Fruit fly (Drosophila melanogaster) whole organism, wandering third instar larva: Measurements from ENCODE around the gene RpL13A.

Experiments
- Abd-B ChIP-seq: fragments of >200 bp; optimal IDR thresholded peaks from 2 replicates; lab custom pipeline; 2017; ENCODE audit warnings: missing biosample characterization, missing genetic modification characterization
- CG32264 ChIP-seq: fragments of 200-800 bp; sonication (Bioruptor generic); optimal IDR thresholded peaks from 2 replicates; lab custom pipeline; 2016; ENCODE audit warnings: missing biosample characterization, missing genetic modification characterization
- CG9705 ChIP-seq: fragments of 200-800 bp; sonication (Bioruptor generic); optimal IDR thresholded peaks from 2 replicates; lab custom pipeline; 2018; ENCODE audit warnings: missing biosample characterization, mild to moderate bottlenecking, missing genetic modification characterization
- Dfd ChIP-seq: fragments of >200 bp; optimal IDR thresholded peaks from 2 replicates; lab custom pipeline; 2017; ENCODE audit warnings: missing biosample characterization, missing genetic modification characterization
- Dif ChIP-seq: fragments of 200-275, 200-300 bp; sonication (Bioruptor generic); optimal IDR thresholded peaks from 2 replicates; lab custom pipeline; 2018; ENCODE audit warnings: missing biosample characterization, missing genetic modification characterization; ENCODE audit not compliant: partially characterized antibody
- GATAd ChIP-seq: sonication (Bioruptor generic); optimal IDR thresholded peaks from 2 replicates; lab custom pipeline; 2016; ENCODE audit warnings: missing biosample characterization, missing genetic modification characterization
- HLH106 ChIP-seq: fragments of 200-800 bp; optimal IDR thresholded peaks from 3 replicates; lab custom pipeline; 2019; ENCODE audit warnings: missing biosample characterization, mild to moderate bottlenecking, missing genetic modification characterization, moderate library complexity
- Hnf4 ChIP-seq: fragments of 200-800 bp; sonication (Bioruptor generic); optimal IDR thresholded peaks from 2 replicates; lab custom pipeline; 2016; ENCODE audit warnings: missing biosample characterization, mild to moderate bottlenecking, missing genetic modification characterization
- Hr78 ChIP-seq: fragments of >200 bp; optimal IDR thresholded peaks from 2 replicates; lab custom pipeline; 2017; ENCODE audit warnings: missing biosample characterization, missing genetic modification characterization
- Hr83 ChIP-seq: fragments of 200-300 bp; sonication (Bioruptor generic); optimal IDR thresholded peaks from 2 replicates; lab custom pipeline; 2016; ENCODE audit warnings: missing biosample characterization, mild to moderate bottlenecking, missing genetic modification characterization, moderate library complexity; ENCODE audit not compliant: poor library complexity, severe bottlenecking
- Jra ChIP-seq: sonication (Bioruptor generic); optimal IDR thresholded peaks from 2 replicates; lab custom pipeline; 2016; ENCODE audit warnings: missing biosample characterization, missing genetic modification characterization
- Mio ChIP-seq: sonication (Bioruptor generic); optimal IDR thresholded peaks from 2 replicates; lab custom pipeline; 2016; ENCODE audit warnings: missing biosample characterization, missing genetic modification characterization
- OdsH ChIP-seq: fragments of 200-800 bp; sonication (Bioruptor generic); optimal IDR thresholded peaks from 2 replicates; lab custom pipeline; 2016; ENCODE audit warnings: missing biosample characterization, mild to moderate bottlenecking, missing genetic modification characterization
- Rel ChIP-seq, 2 experiments: fragments of 200-800 bp; sonication (Bioruptor generic) in 1 of 2; optimal IDR thresholded peaks; 2 replicates in 1 of 2; 3 replicates in 1 of 2; lab custom pipeline; 2016 to 2019; ENCODE audit warnings: mild to moderate bottlenecking in 2 of 2, missing biosample characterization in 2 of 2, missing genetic modification characterization in 2 of 2, moderate library complexity in 1 of 2
- Sp1 ChIP-seq: fragments of 200-800 bp; sonication (Bioruptor generic); optimal IDR thresholded peaks from 3 replicates; lab custom pipeline; 2019; ENCODE audit warnings: missing biosample characterization, mild to moderate bottlenecking, missing genetic modification characterization, moderate library complexity
- Vsx2 ChIP-seq: fragments of 200-300, 225-300 bp; sonication (Bioruptor generic); optimal IDR thresholded peaks from 2 replicates; lab custom pipeline; 2018; ENCODE audit warnings: missing biosample characterization, missing genetic modification characterization; ENCODE audit not compliant: partially characterized antibody
- br ChIP-seq: fragments of 200-800 bp; sonication (Bioruptor generic); optimal IDR thresholded peaks from 2 replicates; lab custom pipeline; 2016; ENCODE audit warnings: missing biosample characterization, missing genetic modification characterization
- brk ChIP-seq: fragments of 200-800 bp; sonication (Bioruptor generic); optimal IDR thresholded peaks from 2 replicates; lab custom pipeline; 2016; ENCODE audit warnings: missing biosample characterization, mild to moderate bottlenecking, missing genetic modification characterization
- dl ChIP-seq, 2 experiments: fragments of 175-275, 200-275 bp in 1 of 2; fragments of 200-275 bp in 1 of 2; sonication (Bioruptor generic); optimal IDR thresholded peaks; lab custom pipeline; 2018; ENCODE audit warnings: mild to moderate bottlenecking in 2 of 2, missing biosample characterization in 2 of 2, missing genetic modification characterization in 2 of 2, moderate library complexity in 2 of 2; ENCODE audit not compliant: partially characterized antibody in 2 of 2, insufficient read depth in 1 of 2
- dmrt93B ChIP-seq: fragments of 200-800 bp; sonication (Bioruptor generic); optimal IDR thresholded peaks from 2 replicates; lab custom pipeline; 2018; ENCODE audit warnings: missing biosample characterization, mild to moderate bottlenecking, missing genetic modification characterization
- dsf ChIP-seq: sonication (Bioruptor generic); optimal IDR thresholded peaks from 2 replicates; lab custom pipeline; 2016; ENCODE audit warnings: missing biosample characterization, missing genetic modification characterization, borderline replicate concordance
- ey ChIP-seq: fragments of 200-800 bp; sonication (Bioruptor generic); optimal IDR thresholded peaks from 2 replicates; lab custom pipeline; 2016; ENCODE audit warnings: missing biosample characterization, missing genetic modification characterization
- foxo ChIP-seq, 2 experiments: fragments of 200-800 bp; sonication (Bioruptor generic); optimal IDR thresholded peaks; 2 replicates in 1 of 2; 3 replicates in 1 of 2; lab custom pipeline; 2016 to 2017; ENCODE audit warnings: missing biosample characterization in 2 of 2, missing genetic modification characterization in 2 of 2
- fru ChIP-seq: fragments of 200-800 bp; sonication (Bioruptor generic); optimal IDR thresholded peaks from 3 replicates; lab custom pipeline; 2016; ENCODE audit warnings: missing biosample characterization, mild to moderate bottlenecking, missing genetic modification characterization
- h ChIP-seq: fragments of 200-800 bp; sonication (Bioruptor generic); optimal IDR thresholded peaks from 3 replicates; lab custom pipeline; 2016; ENCODE audit warnings: missing biosample characterization, mild to moderate bottlenecking, missing genetic modification characterization
- jim ChIP-seq: fragments of 175-275, 200-325 bp; sonication (Bioruptor generic); optimal IDR thresholded peaks from 2 replicates; lab custom pipeline; 2016; ENCODE audit warnings: missing biosample characterization, mild to moderate bottlenecking, missing genetic modification characterization
- lola ChIP-seq: fragments of >200 bp; optimal IDR thresholded peaks from 2 replicates; lab custom pipeline; 2017; ENCODE audit warnings: missing biosample characterization, missing genetic modification characterization
- pan ChIP-seq: fragments of >200 bp; optimal IDR thresholded peaks from 2 replicates; lab custom pipeline; 2017
- psq ChIP-seq: fragments of 200-800 bp; sonication (Bioruptor generic); optimal IDR thresholded peaks from 3 replicates; lab custom pipeline; 2017; ENCODE audit warnings: missing biosample characterization, mild to moderate bottlenecking, missing genetic modification characterization, moderate library complexity
- rgr ChIP-seq: fragments of 200-800 bp; sonication (Bioruptor generic); optimal IDR thresholded peaks from 3 replicates; lab custom pipeline; 2016; ENCODE audit warnings: missing biosample characterization, mild to moderate bottlenecking, missing genetic modification characterization
- sage ChIP-seq: fragments of 200-800 bp; sonication (Bioruptor generic); optimal IDR thresholded peaks from 2 replicates; lab custom pipeline; 2016; ENCODE audit warnings: missing biosample characterization, mild to moderate bottlenecking, missing genetic modification characterization
- sv ChIP-seq: fragments of 200-800 bp; sonication (Bioruptor generic); optimal IDR thresholded peaks from 3 replicates; lab custom pipeline; 2016; ENCODE audit warnings: missing biosample characterization, missing genetic modification characterization
- tai ChIP-seq: sonication (Bioruptor generic); optimal IDR thresholded peaks from 2 replicates; lab custom pipeline; 2016; ENCODE audit warnings: missing biosample characterization, missing genetic modification characterization
- usp ChIP-seq: fragments of >200 bp; optimal IDR thresholded peaks from 2 replicates; lab custom pipeline; 2017; ENCODE audit warnings: missing biosample characterization, missing genetic modification characterization
- woc ChIP-seq: sonication (Bioruptor generic); optimal IDR thresholded peaks from 2 replicates; lab custom pipeline; 2016; ENCODE audit warnings: missing biosample characterization, mild to moderate bottlenecking, missing genetic modification characterization

Gene RpL13A

DNA sequence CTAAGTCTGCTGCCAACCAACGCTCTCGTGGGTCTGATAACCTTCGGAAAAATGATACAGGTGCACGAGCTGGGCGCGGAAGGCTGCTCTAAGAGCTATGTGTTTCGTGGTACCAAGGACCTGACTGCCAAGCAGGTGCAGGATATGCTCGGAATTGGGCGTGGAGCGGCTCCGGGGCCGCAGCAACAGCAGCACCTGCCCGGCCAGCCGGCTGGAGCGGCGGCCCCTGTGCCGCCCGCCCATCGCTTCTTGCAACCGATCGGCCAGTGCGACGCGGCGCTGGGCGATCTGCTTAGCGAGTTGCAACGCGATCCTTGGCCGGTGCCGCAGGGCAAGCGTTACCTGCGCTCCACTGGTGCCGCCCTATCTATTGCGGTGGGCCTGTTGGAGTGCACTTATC lies 25.6 kb downstream of the RpL13A start:
- TF ChIP-seq jim (no peak), GATAd (GFP tag; lab: Kevin White, UChicago) (no peak), Dfd (GFP tag; lab: Kevin White, UChicago) (peak; percentile 66), dsf (GFP tag; lab: Kevin White, UChicago) (no peak), Hnf4 (GFP tag; lab: Kevin White, UChicago) (no peak), Dif (GFP tag; lab: Kevin White, UChicago) (no peak), CG32264 (GFP tag; lab: Kevin White, UChicago) (no peak), pan (lab: Kevin White, UChicago) (no peak)

DNA sequence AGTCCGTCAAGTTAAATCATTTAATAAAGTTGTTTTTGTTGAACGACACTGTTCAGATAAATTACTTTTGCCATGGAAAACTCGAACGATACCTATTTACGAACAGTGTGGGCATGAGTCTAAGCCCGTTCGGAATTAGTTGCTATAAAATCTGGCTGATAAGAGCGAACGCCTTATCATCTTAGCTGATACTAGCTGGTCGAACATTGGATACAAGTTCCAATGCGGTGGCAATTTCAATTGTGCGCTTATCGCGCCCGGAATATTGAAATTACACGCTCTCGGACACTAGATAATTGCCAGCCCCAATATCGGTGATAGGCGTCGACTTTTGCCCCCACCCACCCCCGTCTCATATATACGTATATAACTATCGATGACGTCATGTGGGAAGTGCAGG lies 29.6 kb downstream of the RpL13A start:
- TF ChIP-seq foxo (GFP tag; optimal IDR thresholded peaks at IDR 0.05; lab: Kevin White, UChicago) (no peak), GATAd (GFP tag; lab: Kevin White, UChicago) (no peak), dsf (GFP tag; lab: Kevin White, UChicago) (no peak), Hr78 (GFP tag; lab: Kevin White, UChicago) (no peak), usp (GFP tag; lab: Kevin White, UChicago) (no peak), brk (no peak), dl (GFP tag; optimal IDR thresholded peaks at IDR 0.05; lab: Kevin White, UChicago; ENCODE audit: insufficient read depth in 1 of 2, partially characterized antibody in 2 of 2) (no peak), CG9705 (GFP tag; lab: Kevin White, UChicago) (no peak), tai (GFP tag; lab: Kevin White, UChicago) (no peak), sv (GFP tag; lab: Kevin White, UChicago) (no peak), h (GFP tag; lab: Kevin White, UChicago) (no peak), fru (no peak), Rel (GFP tag; optimal IDR thresholded peaks at IDR 0.05; lab: Kevin White, UChicago) (no peak), Rel (tag; optimal IDR thresholded peaks at IDR 0.05; lab: Kevin White, UChicago) (no peak), CG32264 (GFP tag; lab: Kevin White, UChicago) (no peak), pan (lab: Kevin White, UChicago) (no peak), Sp1 (no peak)
- TF ChIP-seq, all 38 proteins: peak for 0

DNA sequence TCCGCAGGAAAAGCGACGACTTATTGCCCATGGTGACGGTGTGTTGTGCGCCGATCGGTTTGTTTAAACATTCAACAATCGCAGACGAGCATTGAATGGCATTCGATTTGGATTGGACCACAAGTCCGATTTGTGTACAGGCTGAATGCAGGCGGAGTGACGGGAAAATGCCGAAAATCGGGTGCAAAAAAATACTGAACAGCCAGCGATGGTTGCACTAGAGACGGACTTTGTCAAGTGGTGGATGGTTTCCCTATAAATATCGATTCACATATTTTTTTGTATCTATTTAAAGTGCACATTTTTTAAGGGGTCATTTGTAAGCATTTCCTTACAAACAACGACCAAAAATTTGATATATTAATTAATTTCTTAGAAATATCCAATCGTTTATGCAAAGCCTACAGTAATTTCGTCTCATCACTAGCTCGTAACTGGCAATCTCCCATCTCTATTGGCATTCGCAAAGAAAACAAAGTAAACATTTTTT lies 30.5 kb downstream of the RpL13A start, which contains the start of the genes elm and MED27:
Gene elm, minus strand, starts transcription at position 170 of the 490 bp plus-strand sequence.
Gene MED27, plus strand, starts transcription at position 448 of the 490 bp plus-strand sequence.
- peak; percentile 91 for TF ChIP-seq Jra
- TF ChIP-seq HLH106 = peak; percentile 95
- TF ChIP-seq rgr = peak; percentile 94
- TF ChIP-seq CG32264 (GFP tag; lab: Kevin White, UChicago) = peak; percentile 81
- TF ChIP-seq br (GFP tag; lab: Kevin White, UChicago) = peak; percentile 93
- peak; percentile 91 for TF ChIP-seq Sp1
- TF ChIP-seq psq (GFP tag; lab: Kevin White, UChicago) = peak; percentile 87
- no peak for TF ChIP-seq lola (GFP tag; lab: Kevin White, UChicago)
- no peak for TF ChIP-seq dl (GFP tag; optimal IDR thresholded peaks at IDR 0.05; lab: Kevin White, UChicago; ENCODE audit: insufficient read depth in 1 of 2, partially characterized antibody in 2 of 2)
- peak; percentile 5 for TF ChIP-seq Dif (GFP tag; lab: Kevin White, UChicago)
- peak; percentile 91 for TF ChIP-seq sv (GFP tag; lab: Kevin White, UChicago)
- no peak for TF ChIP-seq Dfd (GFP tag; lab: Kevin White, UChicago)
- no peak for TF ChIP-seq brk
- peak; percentile 94 for TF ChIP-seq dmrt93B
- no peak for TF ChIP-seq Abd-B
- TF ChIP-seq usp (GFP tag; lab: Kevin White, UChicago) = no peak
- peak; percentile 87 for TF ChIP-seq CG9705 (GFP tag; lab: Kevin White, UChicago)
- TF ChIP-seq Hr83 = peak; percentile 50
- TF ChIP-seq ey = peak; percentile 94
- peak; percentile 95 for TF ChIP-seq h (GFP tag; lab: Kevin White, UChicago)
- TF ChIP-seq fru = peak; percentile 93
- no peak for TF ChIP-seq Rel (GFP tag; optimal IDR thresholded peaks at IDR 0.05; lab: Kevin White, UChicago)
- peak; percentile 69 for TF ChIP-seq Rel (tag; optimal IDR thresholded peaks at IDR 0.05; lab: Kevin White, UChicago)
- no peak for TF ChIP-seq Vsx2 (GFP tag; lab: Kevin White, UChicago)
- peak; percentile 55 for TF ChIP-seq Mio (GFP tag; lab: Kevin White, UChicago)
- TF ChIP-seq OdsH (GFP tag; lab: Kevin White, UChicago) = peak; percentile 90
- TF ChIP-seq GATAd (GFP tag; lab: Kevin White, UChicago) = peak; percentile 92
- peak; percentile 88 for TF ChIP-seq sage (GFP tag; lab: Kevin White, UChicago)
- peak; percentile 95 for TF ChIP-seq Hnf4 (GFP tag; lab: Kevin White, UChicago)
- TF ChIP-seq woc = peak; percentile 97
- TF ChIP-seq jim = peak; percentile 3
- TF ChIP-seq dsf (GFP tag; lab: Kevin White, UChicago) = peak; percentile 93
- TF ChIP-seq foxo (GFP tag; optimal IDR thresholded peaks at IDR 0.05; lab: Kevin White, UChicago) = peak; percentile 41 to 96
- TF ChIP-seq, all 38 proteins: peak for 25
